Fruit fly (Drosophila melanogaster) S2 (cell line): ENCODE results near the gene CG8958.

ENCODE experiments used
- CG8478 ChIP-seq: fragments of >200 bp; optimal IDR thresholded peaks from 2 replicates; lab custom pipeline; 2018
- CTCF ChIP-seq, 2 experiments: fragments of >200 bp; optimal IDR thresholded peaks; 2 replicates each; lab custom pipeline; 2018

- no peak for TF ChIP-seq CTCF (optimal IDR thresholded peaks at IDR 0.05; lab: Kevin White, UChicago)
- TF ChIP-seq CG8478 = no peak
Measured at dm6 chrX:16103482-16103881, 20.4 kb downstream of the CG8958 start.
